Fruit fly (Drosophila melanogaster) whole organism, prepupa: ENCODE measurements around the gene Naglu.

ENCODE experiments used
- Blimp-1 ChIP-seq: fragments of 200-800 bp; sonication (Bioruptor generic); optimal IDR thresholded peaks from 3 replicates; lab custom pipeline; 2017; ENCODE audit warnings: missing biosample characterization, missing genetic modification characterization, mild to moderate bottlenecking, moderate library complexity, missing genetic modification reagents
- CG10669 ChIP-seq: fragments of 200-800 bp; sonication (Bioruptor generic); optimal IDR thresholded peaks from 3 replicates; lab custom pipeline; 2018; ENCODE audit warnings: missing biosample characterization, mild to moderate bottlenecking, missing genetic modification characterization, moderate library complexity
- CG11294 ChIP-seq: fragments of 200-800 bp; sonication (Bioruptor generic); IDR thresholded peaks from 2 replicates; pipeline ENCODE4 v1.3.6; 2022; ENCODE audit warnings: missing biosample characterization, missing genetic modification characterization
- CG11762 ChIP-seq: fragments of 200-800 bp; sonication (Bioruptor generic); optimal IDR thresholded peaks from 3 replicates; lab custom pipeline; 2016; ENCODE audit warnings: missing biosample characterization, missing genetic modification characterization; ENCODE audit not compliant: insufficient read depth
- CG15336 ChIP-seq: fragments of 200-800 bp; sonication (Bioruptor generic); IDR thresholded peaks from 2 replicates; pipeline ENCODE4 v1.3.6; 2022; ENCODE audit warnings: missing biosample characterization, missing genetic modification characterization
- CG1621 ChIP-seq: fragments of 200-800 bp; sonication (Bioruptor generic); optimal IDR thresholded peaks from 3 replicates; lab custom pipeline; 2018; ENCODE audit warnings: missing biosample characterization, mild to moderate bottlenecking, missing genetic modification characterization
- CG3032 ChIP-seq: fragments of 200-800 bp; optimal IDR thresholded peaks from 2 replicates; lab custom pipeline; 2019; ENCODE audit warnings: missing biosample characterization, mild to moderate bottlenecking, missing genetic modification characterization, moderate library complexity
- CG31627 ChIP-seq: fragments of 200-800 bp; sonication (Bioruptor generic); optimal IDR thresholded peaks from 3 replicates; lab custom pipeline; 2016; ENCODE audit warnings: missing biosample characterization, missing genetic modification characterization
- CG32006 ChIP-seq: fragments of 200-800 bp; sonication (Bioruptor generic); optimal IDR thresholded peaks from 3 replicates; lab custom pipeline; 2017; ENCODE audit warnings: missing biosample characterization, mild to moderate bottlenecking, missing genetic modification characterization
- CG34406 ChIP-seq: fragments of 200-800 bp; sonication (Bioruptor generic); optimal IDR thresholded peaks from 3 replicates; lab custom pipeline; 2016; ENCODE audit warnings: missing biosample characterization, missing genetic modification characterization
- CG3919 ChIP-seq: fragments of 200-800 bp; sonication (Bioruptor generic); optimal IDR thresholded peaks from 3 replicates; lab custom pipeline; 2016; ENCODE audit warnings: missing biosample characterization, missing genetic modification characterization
- CG4318 ChIP-seq: fragments of 200-800 bp; sonication (Bioruptor generic); optimal IDR thresholded peaks from 3 replicates; lab custom pipeline; 2017; ENCODE audit warnings: missing biosample characterization, mild to moderate bottlenecking, missing genetic modification characterization
- CG6163 ChIP-seq: fragments of 200-800 bp; sonication (Bioruptor generic); IDR thresholded peaks from 3 replicates; pipeline ENCODE4 v1.3.6; 2022; ENCODE audit warnings: missing biosample characterization, missing genetic modification characterization
- CG6276 ChIP-seq: fragments of 200-800 bp; sonication (Bioruptor generic); optimal IDR thresholded peaks from 2 replicates; lab custom pipeline; 2017; ENCODE audit warnings: missing biosample characterization, mild to moderate bottlenecking, missing genetic modification characterization
- CG6792 ChIP-seq: fragments of 200-800 bp; sonication (Bioruptor generic); optimal IDR thresholded peaks from 3 replicates; lab custom pipeline; 2016; ENCODE audit warnings: missing biosample characterization, missing genetic modification characterization
- CG6808 ChIP-seq: fragments of 200-800 bp; sonication (Bioruptor generic); optimal IDR thresholded peaks from 3 replicates; lab custom pipeline; 2017; ENCODE audit warnings: missing biosample characterization, missing genetic modification characterization, mild to moderate bottlenecking, moderate library complexity, missing genetic modification reagents
- CG7368 ChIP-seq: fragments of 200-800 bp; sonication (Bioruptor generic); optimal IDR thresholded peaks from 3 replicates; lab custom pipeline; 2016; ENCODE audit warnings: missing biosample characterization, missing genetic modification characterization
- CG8119 ChIP-seq: fragments of 200-800 bp; sonication (Bioruptor generic); IDR thresholded peaks from 3 replicates; pipeline ENCODE4 v1.3.6; 2022; ENCODE audit warnings: missing biosample characterization, missing genetic modification characterization
- CG8319 ChIP-seq: fragments of 200-800 bp; sonication (Bioruptor generic); optimal IDR thresholded peaks from 3 replicates; lab custom pipeline; 2016; ENCODE audit warnings: missing biosample characterization, missing genetic modification characterization
- CG8632 ChIP-seq: fragments of 200-800 bp; sonication (Bioruptor generic); optimal IDR thresholded peaks from 3 replicates; lab custom pipeline; 2016; ENCODE audit warnings: missing biosample characterization, missing genetic modification characterization
- Eip75B ChIP-seq: fragments of 200-800 bp; sonication (Bioruptor generic); optimal IDR thresholded peaks from 3 replicates; lab custom pipeline; 2016; ENCODE audit warnings: missing biosample characterization, missing genetic modification characterization
- Eip78C ChIP-seq: fragments of 200-800 bp; sonication (Bioruptor generic); peaks from one replicate; lab custom pipeline; 2016; ENCODE audit warnings: missing biosample characterization, missing genetic modification characterization
- Eip93F ChIP-seq: fragments of 200-800 bp; sonication (Bioruptor generic); optimal IDR thresholded peaks from 2 replicates; lab custom pipeline; 2016; ENCODE audit warnings: missing biosample characterization, mild to moderate bottlenecking, missing genetic modification characterization
- Ets21C ChIP-seq: fragments of 200-800 bp; sonication (Bioruptor generic); optimal IDR thresholded peaks from 3 replicates; lab custom pipeline; 2016; ENCODE audit warnings: missing biosample characterization, missing genetic modification characterization
- Ets96B ChIP-seq: fragments of 200-800 bp; optimal IDR thresholded peaks from 2 replicates; lab custom pipeline; 2019; ENCODE audit warnings: missing biosample characterization, mild to moderate bottlenecking, missing genetic modification characterization, moderate library complexity
- Hr38 ChIP-seq: sonication (Bioruptor generic); optimal IDR thresholded peaks from 2 replicates; lab custom pipeline; 2016; ENCODE audit warnings: missing biosample characterization, missing genetic modification characterization
- Hr4 ChIP-seq: fragments of 200-800 bp; sonication (Bioruptor generic); optimal IDR thresholded peaks from 3 replicates; lab custom pipeline; 2016; ENCODE audit warnings: missing biosample characterization, missing genetic modification characterization
- Lpt ChIP-seq: fragments of 200-800 bp; sonication (Bioruptor generic); optimal IDR thresholded peaks from 3 replicates; lab custom pipeline; 2016; ENCODE audit warnings: missing biosample characterization, missing genetic modification characterization
- Met ChIP-seq: fragments of 200-800 bp; sonication (Bioruptor generic); optimal IDR thresholded peaks from 3 replicates; lab custom pipeline; 2016; ENCODE audit warnings: missing biosample characterization, missing genetic modification characterization
- OdsH ChIP-seq: fragments of 200-800 bp; sonication (Bioruptor generic); optimal IDR thresholded peaks from 3 replicates; lab custom pipeline; 2016; ENCODE audit warnings: missing biosample characterization, missing genetic modification characterization
- Smox ChIP-seq: fragments of 200-800 bp; sonication (Bioruptor generic); optimal IDR thresholded peaks from 3 replicates; lab custom pipeline; 2016; ENCODE audit warnings: missing biosample characterization, missing genetic modification characterization
- Sox102F ChIP-seq: fragments of 200-800 bp; sonication (Bioruptor generic); optimal IDR thresholded peaks from 2 replicates; lab custom pipeline; 2016; ENCODE audit warnings: missing biosample characterization, mild to moderate bottlenecking, missing genetic modification characterization
- Sox15 ChIP-seq: fragments of 200-800 bp; sonication (Bioruptor generic); optimal IDR thresholded peaks from 3 replicates; lab custom pipeline; 2016; ENCODE audit warnings: missing biosample characterization, missing genetic modification characterization
- achi ChIP-seq: fragments of 200-800 bp; sonication (Bioruptor generic); optimal IDR thresholded peaks from 3 replicates; lab custom pipeline; 2016; ENCODE audit warnings: missing biosample characterization, missing genetic modification characterization
- dac ChIP-seq: fragments of 200-800 bp; sonication (Bioruptor generic); optimal IDR thresholded peaks from 2 replicates; lab custom pipeline; 2017; ENCODE audit warnings: missing biosample characterization, mild to moderate bottlenecking, missing genetic modification characterization
- dsx ChIP-seq: fragments of 200-800 bp; optimal IDR thresholded peaks from 3 replicates; lab custom pipeline; 2019; ENCODE audit warnings: missing biosample characterization, mild to moderate bottlenecking, missing genetic modification characterization, moderate library complexity; ENCODE audit not compliant: poor library complexity, severe bottlenecking
- esn ChIP-seq: fragments of 200-800 bp; sonication (Bioruptor generic); optimal IDR thresholded peaks from 2 replicates; lab custom pipeline; 2016; ENCODE audit warnings: missing biosample characterization, mild to moderate bottlenecking, missing genetic modification characterization, moderate library complexity
- fd85E ChIP-seq: fragments of 200-800 bp; sonication (Bioruptor generic); optimal IDR thresholded peaks from 3 replicates; lab custom pipeline; 2016; ENCODE audit warnings: missing biosample characterization, missing genetic modification characterization
- fkh ChIP-seq: fragments of 200-800 bp; sonication (Bioruptor generic); optimal IDR thresholded peaks from 3 replicates; lab custom pipeline; 2017; ENCODE audit warnings: missing biosample characterization, mild to moderate bottlenecking, missing genetic modification characterization, moderate library complexity
- lz ChIP-seq: fragments of 200-800 bp; sonication (Bioruptor generic); optimal IDR thresholded peaks from 3 replicates; lab custom pipeline; 2016; ENCODE audit warnings: missing biosample characterization, missing genetic modification characterization
- pdm3 ChIP-seq: fragments of 200-800 bp; sonication (Bioruptor generic); optimal IDR thresholded peaks from 3 replicates; lab custom pipeline; 2016; ENCODE audit warnings: missing biosample characterization, missing genetic modification characterization
- vri ChIP-seq: fragments of 200-800 bp; sonication (Bioruptor generic); optimal IDR thresholded peaks from 3 replicates; lab custom pipeline; 2016; ENCODE audit warnings: missing biosample characterization, mild to moderate bottlenecking, missing genetic modification characterization

The Naglu gene

dm6 chr2L:8389231-8389630, 22.4 kb downstream of the Naglu start, which contains the start of gene CG42819:
Gene CG42819 (minus strand): TSS chr2L:8389331.
- no peak for TF ChIP-seq CG8319 (GFP tag; lab: Kevin White, UChicago)
- TF ChIP-seq, all 60 proteins: peak for 0

dm6 chr2L:8385849-8386248, 25.8 kb downstream of the Naglu start:
- TF ChIP-seq Lpt (GFP tag; lab: Kevin White, UChicago) (no peak), Sox15 (GFP tag; lab: Kevin White, UChicago) (no peak), CG32006 (no peak)
- TF ChIP-seq, all 60 proteins: peak for 0

- TF ChIP-seq esn (no peak), Eip75B (GFP tag; lab: Kevin White, UChicago) (no peak), dac (no peak), vri (GFP tag; lab: Kevin White, UChicago) (no peak), CG6792 (GFP tag; lab: Kevin White, UChicago) (no peak), CG32006 (no peak), Eip78C (no peak), CG1621 (no peak), CG8632 (no peak), Blimp-1 (GFP tag; lab: Kevin White, UChicago) (no peak), Eip93F (GFP tag; lab: Kevin White, UChicago) (no peak), CG6163 (no peak), CG4318 (GFP tag; lab: Kevin White, UChicago) (no peak), CG10669 (GFP tag; lab: Kevin White, UChicago) (no peak), CG7368 (no peak), Hr4 (GFP tag; lab: Kevin White, UChicago) (no peak), dsx (GFP tag; lab: Kevin White, UChicago) (no peak), Lpt (GFP tag; lab: Kevin White, UChicago) (no peak), Ets21C (GFP tag; lab: Kevin White, UChicago) (no peak), CG31627 (GFP tag; lab: Kevin White, UChicago) (no peak)
Measured at dm6 chr2L:8384985-8385519, 26.6 kb downstream of the Naglu start.

DNA sequence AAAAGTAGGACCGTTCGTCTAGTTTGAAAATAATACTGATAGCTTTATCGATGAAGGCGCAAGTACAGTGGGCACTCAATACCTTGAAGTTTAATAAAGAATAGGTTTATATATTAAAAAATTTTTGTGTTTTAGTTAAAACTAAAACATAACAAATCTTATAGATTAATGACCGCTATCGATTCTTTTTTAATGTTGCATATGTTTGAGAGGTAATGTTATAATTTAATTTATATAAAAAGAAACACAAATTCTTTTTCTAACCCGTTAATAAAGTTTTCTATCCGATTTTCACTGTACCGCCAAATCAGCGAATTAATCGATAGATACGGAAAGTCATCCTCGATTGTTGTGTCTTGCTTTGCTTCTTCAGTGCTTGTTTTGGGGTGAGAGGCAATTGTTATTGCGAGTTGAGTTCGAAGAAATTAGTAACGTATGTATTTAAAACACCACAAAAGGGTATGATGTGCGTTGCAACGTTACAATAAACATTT, 27.5 kb downstream of the Naglu start, which contains the start of the genes Dad1 and CG13384:
Gene Dad1, minus strand, starts transcription at position 30 of the 494 bp plus-strand sequence.
Gene CG13384, plus strand, starts transcription at position 348 of the 494 bp plus-strand sequence.
- TF ChIP-seq OdsH (GFP tag; lab: Kevin White, UChicago) (peak; percentile 95), Blimp-1 (GFP tag; lab: Kevin White, UChicago) (peak; percentile 85), dac (peak; percentile 57), CG6276 (peak; percentile 83), CG11294 (GFP tag; lab: Robert Waterston, UW) (peak; percentile 94), Sox15 (GFP tag; lab: Kevin White, UChicago) (peak; percentile 89), CG10669 (GFP tag; lab: Kevin White, UChicago) (peak; percentile 91), CG8119 (peak; percentile 94), pdm3 (peak; percentile 90), Ets96B (tag; lab: Kevin White, UChicago) (peak; percentile 80), Hr38 (GFP tag; lab: Kevin White, UChicago) (no peak), lz (GFP tag; lab: Kevin White, UChicago) (peak; percentile 93), CG1621 (peak; percentile 91), Met (peak; percentile 91), fd85E (GFP tag; lab: Kevin White, UChicago) (peak; percentile 45), achi (GFP tag; lab: Kevin White, UChicago) (peak; percentile 93), CG15336 (GFP tag; lab: Robert Waterston, UW) (peak; percentile 90), esn (peak; percentile 96), Smox (GFP tag; lab: Kevin White, UChicago) (peak; percentile 92), Hr4 (GFP tag; lab: Kevin White, UChicago) (peak; percentile 93), CG3032 (tag; lab: Kevin White, UChicago) (peak; percentile 95), CG6163 (no peak; the same call in 1 of the 3 replicates), CG34406 (GFP tag; lab: Kevin White, UChicago) (peak; percentile 93), Ets21C (GFP tag; lab: Kevin White, UChicago) (peak; percentile 79), CG11762 (peak; percentile 88), CG6792 (GFP tag; lab: Kevin White, UChicago) (peak; percentile 88), dsx (GFP tag; lab: Kevin White, UChicago) (peak; percentile 93), Eip75B (GFP tag; lab: Kevin White, UChicago) (peak; percentile 89), Sox102F (GFP tag; lab: Kevin White, UChicago) (peak; percentile 86), Eip93F (GFP tag; lab: Kevin White, UChicago) (peak; percentile 83), CG6808 (peak; percentile 88), CG3919 (GFP tag; lab: Kevin White, UChicago) (peak; percentile 89), CG31627 (GFP tag; lab: Kevin White, UChicago) (peak; percentile 86), CG4318 (GFP tag; lab: Kevin White, UChicago) (peak; percentile 86), fkh (GFP tag; lab: Kevin White, UChicago) (peak; percentile 68), CG7368 (peak; percentile 81), CG8632 (peak; percentile 93)
